Fruit fly (Drosophila melanogaster): Measurements from ENCODE around the gene Atg4a.

Atg4a gene

DNA sequence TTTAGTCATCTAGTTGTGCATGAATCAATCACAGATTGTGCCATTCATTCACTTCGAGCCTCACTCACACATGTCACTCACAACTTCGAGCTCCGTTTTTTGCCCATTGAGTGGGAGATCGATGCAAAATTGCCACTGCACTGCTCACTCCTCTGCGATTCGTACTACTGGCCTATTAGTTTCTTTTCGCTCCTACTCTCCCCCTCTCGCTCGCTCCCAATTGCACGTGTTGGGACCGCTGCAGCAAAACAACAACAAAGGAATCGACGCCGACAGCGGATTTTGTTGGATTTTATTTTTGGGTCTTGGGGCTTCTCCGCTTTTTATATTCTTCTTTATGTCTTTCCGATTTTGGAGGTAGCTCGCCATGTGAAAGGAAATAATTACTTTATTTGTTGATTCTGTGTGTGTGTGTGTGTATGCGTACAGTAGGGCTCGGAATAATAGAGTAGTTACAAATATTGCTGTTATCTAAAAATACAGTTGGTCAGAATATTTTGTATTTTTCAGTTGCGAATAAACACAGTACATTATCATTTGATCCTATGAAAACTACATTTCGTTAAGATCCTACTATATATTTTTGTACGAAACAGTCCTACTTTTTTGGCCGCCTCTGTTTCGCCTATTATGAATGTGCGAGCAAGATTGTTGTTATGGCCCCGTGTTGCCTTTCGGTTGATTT is 6.4 kb upstream of the Atg4a start (continued):
- peak; percentile 89 for TF ChIP-seq phol (tag; optimal IDR thresholded peaks at IDR 0.05)
- peak; percentile 87 for TF ChIP-seq CG15073 (GFP tag; optimal IDR thresholded peaks at IDR 0.05)
- TF ChIP-seq CG1832 (GFP tag; optimal IDR thresholded peaks at IDR 0.05), result peak; percentile 37
- peak; percentile 77 for TF ChIP-seq jing (GFP tag; optimal IDR thresholded peaks at IDR 0.05)
- peak; percentile 78 for TF ChIP-seq CG10462 (GFP tag; optimal IDR thresholded peaks at IDR 0.05)
- peak; percentile 61 for TF ChIP-seq CG10366 (GFP tag; IDR thresholded peaks at IDR 0.05)
- peak; percentile 36 for TF ChIP-seq CG8944 (GFP tag; optimal IDR thresholded peaks at IDR 0.05)
- no peak for TF ChIP-seq bowl (GFP tag; IDR thresholded peaks at IDR 0.05)
- peak; percentile 67; the same call in 1 of the 3 replicates for TF ChIP-seq CG11456 (GFP tag; IDR thresholded peaks at IDR 0.05)
- TF ChIP-seq Mrtf (GFP tag; IDR thresholded peaks at IDR 0.05), result peak; percentile 60; the same call in 1 of the 3 replicates
- TF ChIP-seq hth (optimal IDR thresholded peaks at IDR 0.05), result no peak
- TF ChIP-seq gt (GFP tag; IDR thresholded peaks at IDR 0.05), result 0 out of 2 replicates have a peak, but pooled peaks have one; percentile 9
- peak; percentile 69 for TF ChIP-seq p53 (GFP tag; optimal IDR thresholded peaks at IDR 0.05)
- TF ChIP-seq B-H2 (GFP tag; optimal IDR thresholded peaks at IDR 0.05), result no peak
- peak; percentile 78 for TF ChIP-seq bab2 (GFP tag; optimal IDR thresholded peaks at IDR 0.05)
- TF ChIP-seq Jarid2 (GFP tag; optimal IDR thresholded peaks at IDR 0.05), result peak; percentile 42
- peak; percentile 82 for TF ChIP-seq CG6689 (GFP tag; IDR thresholded peaks at IDR 0.05)
- peak in 1 of 3 experiments; percentile 70 for TF ChIP-seq Stat92E (GFP tag; optimal IDR thresholded peaks at IDR 0.05)
- TF ChIP-seq CG12769 (tag; optimal IDR thresholded peaks at IDR 0.05), result peak; percentile 82
- peak; percentile 76 for TF ChIP-seq sqz (GFP tag; optimal IDR thresholded peaks at IDR 0.05)
- no peak for TF ChIP-seq CG11085 (GFP tag; IDR thresholded peaks at IDR 0.05)
- TF ChIP-seq jigr1 (GFP tag; IDR thresholded peaks at IDR 0.05), result no peak
- TF ChIP-seq sob (GFP tag; IDR thresholded peaks at IDR 0.05), result peak; percentile 57
- TF ChIP-seq CG4730 (GFP tag; IDR thresholded peaks at IDR 0.05), result peak; percentile 63
- TF ChIP-seq pita (GFP tag; optimal IDR thresholded peaks at IDR 0.05), result no peak
- peak; percentile 51 for TF ChIP-seq CG16815 (GFP tag; optimal IDR thresholded peaks at IDR 0.05)
- TF ChIP-seq stwl (tag; optimal IDR thresholded peaks at IDR 0.05), result peak; percentile 14
- TF ChIP-seq gsb-n (tag; optimal IDR thresholded peaks at IDR 0.05), result peak; percentile 92
- TF ChIP-seq odd (GFP tag; optimal IDR thresholded peaks at IDR 0.05), result peak; percentile 64
- TF ChIP-seq vvl (GFP tag; IDR thresholded peaks at IDR 0.05), result peak; percentile 88
- no peak for TF ChIP-seq GATAe (GFP tag; conservative IDR thresholded peaks at IDR 0.05)
- TF ChIP-seq dmrt11E (tag; optimal IDR thresholded peaks at IDR 0.05), result peak; percentile 90
- TF ChIP-seq CG14965 (GFP tag; optimal IDR thresholded peaks at IDR 0.05; ENCODE audit: borderline replicate concordance), result no peak
- peak; percentile 78 for TF ChIP-seq ap (GFP tag; IDR thresholded peaks at IDR 0.05)
- no peak for TF ChIP-seq Scr (GFP tag; IDR thresholded peaks at IDR 0.05; ENCODE audit: partially characterized antibody)
- TF ChIP-seq Nf-YC (tag; optimal IDR thresholded peaks at IDR 0.05), result peak; percentile 25
- TF ChIP-seq ERR (GFP tag; optimal IDR thresholded peaks at IDR 0.05), result no peak
- TF ChIP-seq z (GFP tag; IDR thresholded peaks at IDR 0.05), result peak; percentile 58; the same call in 1 of the 3 replicates
- TF ChIP-seq CG12744 (GFP tag; optimal IDR thresholded peaks at IDR 0.05), result peak; percentile 43
- TF ChIP-seq CG3163 (GFP tag; optimal IDR thresholded peaks at IDR 0.05), result peak; percentile 6
- TF ChIP-seq CG10979 (tag; optimal IDR thresholded peaks at IDR 0.05), result peak; percentile 93
- peak; percentile 72 for TF ChIP-seq CG5245 (GFP tag; optimal IDR thresholded peaks at IDR 0.05)
- TF ChIP-seq CG11695 (GFP tag; IDR thresholded peaks at IDR 0.05), result peak; percentile 76
- TF ChIP-seq pzg (GFP tag; optimal IDR thresholded peaks at IDR 0.05), result no peak
- peak; percentile 70 for TF ChIP-seq CG17568 (GFP tag; optimal IDR thresholded peaks at IDR 0.05)
- TF ChIP-seq CG9932 (GFP tag; IDR thresholded peaks at IDR 0.05), result peak; percentile 38; the same call in 1 of the 2 replicates
- TF ChIP-seq CG10431 (GFP tag; optimal IDR thresholded peaks at IDR 0.05), result peak; percentile 40
- peak; percentile 69 for TF ChIP-seq cato (GFP tag; optimal IDR thresholded peaks at IDR 0.05; ENCODE audit: borderline replicate concordance)
- peak; percentile 65 for TF ChIP-seq jumu (GFP tag; optimal IDR thresholded peaks at IDR 0.05)
- TF ChIP-seq Ssrp (tag; optimal IDR thresholded peaks at IDR 0.05), result peak; percentile 80

Measured in whole organism, embryonic.